Worm (Caenorhabditis elegans) whole organism, late embryonic: ENCODE data around the gene R07A4.4.

Experiments
- F13H6.1 ChIP-seq: sonication (generic microtip); optimal IDR thresholded peaks from 2 replicates; lab custom pipeline; 2016; ENCODE audit warnings: missing genetic modification characterization, missing compliant biosample characterization
- ama-1 ChIP-seq: fragments of 150-350 bp; optimal IDR thresholded peaks from 2 replicates; lab custom pipeline; 2014
- che-1 ChIP-seq: sonication (generic microtip); optimal IDR thresholded peaks from 2 replicates; lab custom pipeline; 2016; ENCODE audit warnings: mild to moderate bottlenecking, missing genetic modification characterization, missing compliant biosample characterization
- dve-1 ChIP-seq: sonication (generic microtip); optimal IDR thresholded peaks from 2 replicates; lab custom pipeline; 2017; ENCODE audit warnings: antibody characterized with exemption, mild to moderate bottlenecking, missing genetic modification characterization, missing compliant biosample characterization
- tbx-2 ChIP-seq: sonication (generic microtip); optimal IDR thresholded peaks from 2 replicates; lab custom pipeline; 2016; ENCODE audit warnings: missing genetic modification characterization, missing compliant biosample characterization

DNA sequence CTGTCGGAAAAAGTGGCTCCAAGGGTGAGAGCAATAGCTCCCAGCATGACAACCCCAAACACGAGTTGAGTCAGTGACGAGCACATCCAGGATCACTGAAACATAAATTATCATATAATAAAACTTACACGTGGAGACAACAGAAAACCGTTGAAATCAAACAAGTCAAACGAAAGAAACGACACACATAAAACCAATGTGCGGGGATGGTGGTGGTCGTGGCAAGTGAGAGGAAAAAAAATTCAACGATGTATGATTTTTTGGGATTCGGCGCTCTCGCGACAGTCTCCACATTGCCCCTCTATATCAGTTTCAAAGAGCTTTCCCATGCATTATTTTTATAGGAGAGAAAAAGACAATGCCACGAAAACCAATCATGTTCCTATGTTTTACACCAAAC, 26.3 kb upstream of the R07A4.4 start, which contains the start of gene clc-4:
- no peak for TF ChIP-seq che-1
- no peak for TF ChIP-seq dve-1 (tag; lab: Kevin White, UChicago)
- TF ChIP-seq F13H6.1 (tag; lab: Kevin White, UChicago): no peak
- TF ChIP-seq tbx-2 (tag; lab: Kevin White, UChicago): no peak
- TF ChIP-seq ama-1 (lab: Kevin White, UChicago): no peak
